Fruit fly (Drosophila melanogaster) whole organism, embryonic: ENCODE measurements around the gene CG14036.

ENCODE experiments used
- Ada2b ChIP-seq: fragments of 200-800 bp; sonication (Bioruptor generic); IDR thresholded peaks from 2 replicates; pipeline ENCODE4 v1.3.6; 2022; ENCODE audit warnings: missing biosample characterization, missing genetic modification characterization
- Bgb ChIP-seq: fragments of 200-800 bp; sonication (Bioruptor generic); IDR thresholded peaks from 2 replicates; pipeline ENCODE4 v1.3.6; 2022; ENCODE audit warnings: missing biosample characterization, missing genetic modification characterization; ENCODE audit not compliant: partially characterized antibody
- BtbVII ChIP-seq: fragments of 200-800 bp; sonication (Bioruptor generic); optimal IDR thresholded peaks from 3 replicates; lab custom pipeline; 2017; ENCODE audit warnings: missing biosample characterization, mild to moderate bottlenecking, missing genetic modification characterization
- CG10366 ChIP-seq: fragments of 200-800 bp; sonication (Bioruptor generic); IDR thresholded peaks from 2 replicates; pipeline ENCODE4 v1.3.6; 2022; ENCODE audit warnings: missing biosample characterization, missing genetic modification characterization
- CG10543 ChIP-seq: fragments of 200-800 bp; sonication (Bioruptor generic); optimal IDR thresholded peaks from 3 replicates; lab custom pipeline; 2017; ENCODE audit warnings: missing biosample characterization, mild to moderate bottlenecking, missing genetic modification characterization, moderate library complexity
- CG12071 ChIP-seq: fragments of 200-800 bp; sonication (Bioruptor generic); optimal IDR thresholded peaks from 3 replicates; lab custom pipeline; 2018; ENCODE audit warnings: missing biosample characterization, mild to moderate bottlenecking, missing genetic modification characterization
- CG12769 ChIP-seq: fragments of 200-800 bp; sonication (Bioruptor generic); optimal IDR thresholded peaks from 2 replicates; lab custom pipeline; 2019; ENCODE audit warnings: missing biosample characterization, mild to moderate bottlenecking, missing genetic modification characterization, moderate library complexity
- CG13894 ChIP-seq: fragments of 200-800 bp; sonication (Bioruptor generic); optimal IDR thresholded peaks from 3 replicates; lab custom pipeline; 2018; ENCODE audit warnings: missing biosample characterization, mild to moderate bottlenecking, missing genetic modification characterization, moderate library complexity
- CG14860 ChIP-seq: fragments of 200-800 bp; sonication (Bioruptor generic); IDR thresholded peaks from 3 replicates; pipeline ENCODE4 v1.3.6; 2022; ENCODE audit warnings: missing biosample characterization, missing genetic modification characterization; ENCODE audit not compliant: partially characterized antibody
- CG15601 ChIP-seq: fragments of 200-800 bp; sonication (Bioruptor generic); optimal IDR thresholded peaks from 3 replicates; lab custom pipeline; 2019; ENCODE audit warnings: missing biosample characterization, mild to moderate bottlenecking, missing genetic modification characterization, moderate library complexity
- CG1792 ChIP-seq: fragments of 200-800 bp; sonication (Bioruptor generic); optimal IDR thresholded peaks from 2 replicates; lab custom pipeline; 2016; ENCODE audit warnings: missing biosample characterization, missing genetic modification characterization
- CG18262 ChIP-seq: fragments of 200-800 bp; optimal IDR thresholded peaks from 3 replicates; lab custom pipeline; 2019; ENCODE audit warnings: missing biosample characterization, mild to moderate bottlenecking, missing genetic modification characterization, moderate library complexity
- CG2116 ChIP-seq: fragments of 200-800 bp; sonication (Bioruptor generic); optimal IDR thresholded peaks from 3 replicates; lab custom pipeline; 2018; ENCODE audit warnings: missing biosample characterization, mild to moderate bottlenecking, missing genetic modification characterization
- CG2199 ChIP-seq: fragments of 200-800 bp; sonication (Bioruptor generic); IDR thresholded peaks from 3 replicates; pipeline ENCODE4 v1.3.6; 2022; ENCODE audit warnings: missing biosample characterization, missing genetic modification characterization
- CG33213 ChIP-seq: fragments of 200-800 bp; sonication (Bioruptor generic); optimal IDR thresholded peaks from 3 replicates; lab custom pipeline; 2016; ENCODE audit warnings: missing biosample characterization, missing genetic modification characterization
- CG33557 ChIP-seq: fragments of 200-800 bp; sonication (Bioruptor generic); optimal IDR thresholded peaks from 2 replicates; lab custom pipeline; 2019; ENCODE audit warnings: missing biosample characterization, mild to moderate bottlenecking, missing genetic modification characterization, moderate library complexity
- CG34224 ChIP-seq: fragments of 200-800 bp; sonication (Bioruptor generic); IDR thresholded peaks from 3 replicates; pipeline ENCODE4 v1.3.6; 2022; ENCODE audit warnings: missing biosample characterization, missing genetic modification characterization; ENCODE audit not compliant: partially characterized antibody
- CG3726 ChIP-seq: fragments of 200-800 bp; sonication (Bioruptor generic); IDR thresholded peaks from 3 replicates; pipeline ENCODE4, ENCODE4 v1.3.6; 2022; ENCODE audit warnings: missing biosample characterization, missing genetic modification characterization
- CG3838 ChIP-seq: fragments of 200-800 bp; sonication (Bioruptor generic); optimal IDR thresholded peaks from 3 replicates; lab custom pipeline; 2016; ENCODE audit warnings: missing biosample characterization, missing genetic modification characterization
- CG4820 ChIP-seq: fragments of 200-800 bp; sonication (Bioruptor generic); optimal IDR thresholded peaks from 3 replicates; lab custom pipeline; 2016; ENCODE audit warnings: missing biosample characterization, missing genetic modification characterization
- CrebB ChIP-seq: fragments of 200-800 bp; sonication (Bioruptor generic); optimal IDR thresholded peaks from 3 replicates; lab custom pipeline; 2018; ENCODE audit warnings: missing biosample characterization, mild to moderate bottlenecking, missing genetic modification characterization
- D19B ChIP-seq: fragments of 200-800 bp; sonication (Bioruptor generic); optimal IDR thresholded peaks from 2 replicates; lab custom pipeline; 2017; ENCODE audit warnings: missing biosample characterization, mild to moderate bottlenecking, missing genetic modification characterization
- Dek ChIP-seq: fragments of 200-800 bp; sonication (Bioruptor generic); optimal IDR thresholded peaks from 3 replicates; lab custom pipeline; 2019; ENCODE audit warnings: missing biosample characterization, mild to moderate bottlenecking, missing genetic modification characterization, moderate library complexity
- E2f2 ChIP-seq: fragments of 200-800 bp; sonication (Bioruptor generic); IDR thresholded peaks from 2 replicates; pipeline ENCODE4 v1.3.6; 2022; ENCODE audit warnings: missing biosample characterization, missing genetic modification characterization
- Elba2 ChIP-seq: fragments of 200-800 bp; sonication (Bioruptor generic); optimal IDR thresholded peaks from 3 replicates; lab custom pipeline; 2016; ENCODE audit warnings: missing biosample characterization, missing genetic modification characterization
- Hand ChIP-seq: fragments of 200-800 bp; sonication (Bioruptor generic); optimal IDR thresholded peaks from 2 replicates; lab custom pipeline; 2017; ENCODE audit warnings: mild to moderate bottlenecking, missing biosample characterization, missing genetic modification reagents, missing genetic modification characterization
- HmgZ ChIP-seq: fragments of 200-800 bp; sonication (Bioruptor generic); optimal IDR thresholded peaks from 2 replicates; lab custom pipeline; 2018; ENCODE audit warnings: missing biosample characterization, mild to moderate bottlenecking, missing genetic modification characterization
- Hr78 ChIP-seq, 2 experiments: fragments of 200-800 bp in 1 of 2; fragments of >200 bp in 1 of 2; sonication (Bioruptor generic) in 1 of 2; optimal IDR thresholded peaks; 2 replicates each; lab custom pipeline; 2017 to 2019; ENCODE audit warnings: missing biosample characterization in 2 of 2, missing genetic modification characterization in 2 of 2, mild to moderate bottlenecking in 1 of 2, moderate library complexity in 1 of 2
- Meics ChIP-seq: fragments of 200-800 bp; sonication (Bioruptor generic); optimal IDR thresholded peaks from 2 replicates; lab custom pipeline; 2017; ENCODE audit warnings: missing biosample characterization, mild to moderate bottlenecking, missing genetic modification characterization
- Nf-YC ChIP-seq: fragments of 200-800 bp; optimal IDR thresholded peaks from 3 replicates; lab custom pipeline; 2019; ENCODE audit warnings: missing biosample characterization, mild to moderate bottlenecking, missing genetic modification characterization, moderate library complexity
- PHDP ChIP-seq: fragments of 200-800 bp; sonication (Bioruptor generic); optimal IDR thresholded peaks from 3 replicates; lab custom pipeline; 2018; ENCODE audit warnings: missing biosample characterization, mild to moderate bottlenecking, missing genetic modification characterization, moderate library complexity
- Rfx ChIP-seq: fragments of 200-800 bp; sonication (Bioruptor generic); IDR thresholded peaks from 2 replicates; pipeline ENCODE4 v1.3.6; 2022; ENCODE audit warnings: missing biosample characterization, missing genetic modification characterization
- Sry-β ChIP-seq: fragments of 200-800 bp; sonication (Bioruptor generic); optimal IDR thresholded peaks from 2 replicates; lab custom pipeline; 2018; ENCODE audit warnings: missing biosample characterization, mild to moderate bottlenecking, missing genetic modification characterization, moderate library complexity
- Stat92E ChIP-seq, 3 experiments: fragments of >200 bp in 2 of 3; fragments of 200-800 bp in 1 of 3; sonication (Bioruptor generic) in 1 of 3; optimal IDR thresholded peaks; 2 replicates each; lab custom pipeline; 2017 to 2019; ENCODE audit warnings: missing biosample characterization in 3 of 3, missing genetic modification characterization in 3 of 3, mild to moderate bottlenecking in 1 of 3, moderate library complexity in 1 of 3
- abd-A ChIP-seq: fragments of 200-800 bp; sonication (Bioruptor generic); optimal IDR thresholded peaks from 3 replicates; lab custom pipeline; 2019; ENCODE audit warnings: missing biosample characterization, mild to moderate bottlenecking, missing genetic modification characterization, moderate library complexity
- chinmo ChIP-seq: fragments of 200-800 bp; sonication (Bioruptor generic); IDR thresholded peaks from 4 replicates; pipeline ENCODE4 v1.3.6; 2022; ENCODE audit warnings: missing biosample characterization, missing genetic modification characterization; ENCODE audit not compliant: partially characterized antibody
- crol ChIP-seq: fragments of 200-800 bp; sonication (Bioruptor generic); IDR thresholded peaks from 2 replicates; pipeline ENCODE4 v1.3.6; 2022; ENCODE audit warnings: missing biosample characterization, missing genetic modification characterization
- cwo ChIP-seq: fragments of 200-800 bp; sonication (Bioruptor generic); optimal IDR thresholded peaks from 3 replicates; lab custom pipeline; 2017; ENCODE audit warnings: missing biosample characterization, missing genetic modification characterization, mild to moderate bottlenecking, moderate library complexity, missing genetic modification reagents
- gro ChIP-seq: fragments of 200-800 bp; sonication (Bioruptor generic); optimal IDR thresholded peaks from 2 replicates; lab custom pipeline; 2016; ENCODE audit warnings: missing biosample characterization, missing genetic modification characterization
- ind ChIP-seq: fragments of 200-800 bp; sonication (Bioruptor generic); optimal IDR thresholded peaks from 3 replicates; lab custom pipeline; 2016; ENCODE audit warnings: missing biosample characterization, missing genetic modification characterization
- kay ChIP-seq: fragments of 200-800 bp; sonication (Bioruptor generic); optimal IDR thresholded peaks from 2 replicates; lab custom pipeline; 2016; ENCODE audit warnings: missing biosample characterization, missing genetic modification characterization
- lmd ChIP-seq: fragments of 200-800 bp; sonication (Bioruptor generic); IDR thresholded peaks from 2 replicates; pipeline ENCODE4 v1.3.6; 2022; ENCODE audit warnings: missing biosample characterization, missing genetic modification characterization
- mirr ChIP-seq: fragments of 200-800 bp; sonication (Bioruptor generic); optimal IDR thresholded peaks from 3 replicates; lab custom pipeline; 2018; ENCODE audit warnings: missing biosample characterization, mild to moderate bottlenecking, missing genetic modification characterization
- scrt ChIP-seq: fragments of 200-800 bp; sonication (Bioruptor generic); optimal IDR thresholded peaks from 2 replicates; lab custom pipeline; 2018; ENCODE audit warnings: missing biosample characterization, mild to moderate bottlenecking, missing genetic modification characterization, moderate library complexity
- sens ChIP-seq: fragments of 200-800 bp; sonication (Bioruptor generic); peaks from one replicate; lab custom pipeline; 2016; ENCODE audit warnings: missing biosample characterization, missing genetic modification characterization
- shn ChIP-seq: fragments of 200-800 bp; sonication (Bioruptor generic); optimal IDR thresholded peaks from 3 replicates; lab custom pipeline; 2016; ENCODE audit warnings: missing biosample characterization, missing genetic modification characterization
- sima ChIP-seq: fragments of 200-800 bp; sonication (Bioruptor generic); optimal IDR thresholded peaks from 2 replicates; lab custom pipeline; 2016; ENCODE audit warnings: missing biosample characterization, missing genetic modification characterization
- tll ChIP-seq, 2 experiments: fragments of 200-800 bp in 1 of 2; fragments of >200 bp in 1 of 2; sonication (Bioruptor generic) in 1 of 2; optimal IDR thresholded peaks; 2 replicates each; lab custom pipeline; 2017 to 2019; ENCODE audit warnings: missing biosample characterization in 2 of 2, missing genetic modification characterization in 2 of 2, mild to moderate bottlenecking in 1 of 2, moderate library complexity in 1 of 2
- trem ChIP-seq: fragments of 200-800 bp; optimal IDR thresholded peaks from 3 replicates; lab custom pipeline; 2019; ENCODE audit warnings: missing biosample characterization, mild to moderate bottlenecking, missing genetic modification characterization, moderate library complexity
- vvl ChIP-seq: fragments of 200-800 bp; sonication (Bioruptor generic); IDR thresholded peaks from 2 replicates; pipeline ENCODE4 v1.3.6; 2022; ENCODE audit warnings: missing biosample characterization, missing genetic modification characterization

CG14036 gene

DNA sequence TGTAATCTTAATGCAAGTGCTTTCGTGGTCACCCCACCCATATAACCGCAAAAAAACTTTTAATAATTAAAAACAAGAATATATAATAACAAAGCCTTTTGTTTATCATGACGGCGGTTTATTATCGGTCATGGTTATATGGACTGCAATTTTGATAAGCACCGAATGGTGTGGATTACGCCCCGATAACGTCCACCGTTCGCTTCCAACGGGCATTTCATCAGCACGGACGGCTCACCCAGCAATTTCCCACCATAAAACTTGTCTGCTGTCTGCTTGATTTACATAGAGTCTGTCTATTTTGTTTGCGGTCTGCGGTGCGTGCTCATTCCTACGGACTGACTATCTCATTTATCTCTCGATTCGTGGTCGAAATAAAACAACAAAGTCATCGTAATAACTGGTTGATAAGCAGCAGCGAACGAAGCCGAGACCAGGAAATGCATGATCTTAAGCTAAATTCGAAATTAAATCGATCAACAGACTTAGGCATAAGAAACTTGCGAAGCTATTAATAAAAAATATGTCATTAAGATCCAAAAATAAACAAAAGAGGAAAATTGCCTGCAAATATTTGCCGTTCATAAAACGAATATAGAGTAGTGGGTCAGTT is 40.6 kb upstream of the CG14036 start (continued):
- TF ChIP-seq Bgb (GFP tag; lab: Robert Waterston, UW) (no peak), CG13894 (peak; percentile 65), sima (GFP tag; lab: Kevin White, UChicago) (no peak), HmgZ (tag; lab: Kevin White, UChicago) (peak; percentile 2), CG10543 (GFP tag; lab: Kevin White, UChicago) (peak; percentile 74), scrt (no peak), BtbVII (GFP tag; lab: Kevin White, UChicago) (peak; percentile 15), CG33557 (GFP tag; lab: Kevin White, UChicago) (no peak), trem (tag; lab: Kevin White, UChicago) (no peak), crol (GFP tag; lab: Robert Waterston, UW) (no peak), CG4820 (GFP tag; lab: Kevin White, UChicago) (no peak), CG12769 (tag; lab: Kevin White, UChicago) (peak; percentile 83), tll (GFP tag; optimal IDR thresholded peaks at IDR 0.05; lab: Kevin White, UChicago) (no peak), PHDP (tag; lab: Kevin White, UChicago) (peak; percentile 23), sens (peak; percentile 75), Meics (peak; percentile 12), CG3838 (GFP tag; lab: Kevin White, UChicago) (no peak), Rfx (0 out of 2 replicates have a peak, but pooled peaks have one; percentile 8), CrebB (peak; percentile 6), CG2199 (0 out of 3 replicates have a peak, but pooled peaks have one; percentile 14), chinmo (GFP tag; lab: Robert Waterston, UW) (peak; percentile 91; the same call in 3 of the 4 replicates), gro (GFP tag; lab: Kevin White, UChicago) (peak; percentile 26), kay (GFP tag; lab: Kevin White, UChicago) (no peak), cwo (GFP tag; lab: Kevin White, UChicago) (peak; percentile 71), Nf-YC (peak; percentile 8), CG15601 (tag; lab: Kevin White, UChicago) (no peak), E2f2 (no peak), CG18262 (no peak), Hand (peak; percentile 5), CG10366 (no peak), vvl (peak; percentile 65), CG12071 (peak; percentile 10)

DNA sequence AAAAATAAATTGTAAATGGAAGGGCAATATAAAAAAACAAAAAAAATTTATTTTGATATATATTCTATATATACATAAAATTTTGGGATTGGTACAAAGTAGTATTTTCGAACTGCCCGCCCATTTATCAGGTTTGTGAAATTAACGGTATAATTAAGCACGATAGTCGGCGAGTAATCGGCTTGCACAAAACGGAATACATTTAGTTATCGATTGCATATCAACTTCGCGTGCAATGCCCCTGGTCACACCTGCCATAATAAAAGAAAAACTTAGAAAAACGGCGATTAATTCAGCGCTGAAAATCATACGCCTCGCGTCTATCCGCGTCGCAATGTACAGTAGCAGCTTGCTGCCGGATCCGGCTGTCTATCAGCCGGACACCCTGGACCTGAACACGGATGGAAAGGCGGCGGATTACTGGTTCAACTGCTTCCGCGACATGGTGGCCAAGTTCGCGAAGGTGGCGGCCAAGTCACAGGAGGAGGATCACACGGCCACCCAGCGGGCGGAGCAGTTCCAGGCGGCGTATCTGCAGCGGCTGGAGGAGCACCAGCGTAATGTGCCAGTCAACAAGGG is 39.0 kb upstream of the CG14036 start, which contains the start of gene CG5828:
TSS of gene CG5828 (plus strand) at position 205 of the 579 bp plus-strand sequence.
- TF ChIP-seq Sry-β (GFP tag; lab: Kevin White, UChicago) (no peak), CG3726 (GFP tag; lab: Robert Waterston, UW) (no peak), CG33213 (no peak), D19B (GFP tag; lab: Kevin White, UChicago) (no peak), mirr (GFP tag; lab: Kevin White, UChicago) (no peak), CG34224 (GFP tag; lab: Robert Waterston, UW) (peak; percentile 65), CG2116 (peak; percentile 85), Elba2 (peak; percentile 54), CG1792 (GFP tag; lab: Kevin White, UChicago) (no peak), CG15601 (tag; lab: Kevin White, UChicago) (no peak), Stat92E (GFP tag; optimal IDR thresholded peaks at IDR 0.05; lab: Kevin White, UChicago) (no peak), lmd (GFP tag; lab: Robert Waterston, UW) (no peak), abd-A (no peak), Dek (tag; lab: Kevin White, UChicago) (no peak), CG14860 (GFP tag; lab: Robert Waterston, UW) (no peak; the same call in 2 of the 3 replicates), ind (GFP tag; lab: Kevin White, UChicago) (no peak), Hr78 (GFP tag; optimal IDR thresholded peaks at IDR 0.05; lab: Kevin White, UChicago) (no peak), shn (no peak), Ada2b (GFP tag; lab: Robert Waterston, UW) (no peak)
